Fruit fly (Drosophila melanogaster): Measurements from ENCODE around the gene Myo61F.

The Myo61F gene

dm6 chr3L:1349942-1350923 lies 32.0 kb downstream of the Myo61F start (continued):
- TF ChIP-seq grau (tag; optimal IDR thresholded peaks at IDR 0.05), result peak; percentile 42
- peak; percentile 77 for TF ChIP-seq sens (GFP tag)
- TF ChIP-seq mld (GFP tag; IDR thresholded peaks at IDR 0.05; ENCODE audit: partially characterized antibody), result peak; percentile 98
- peak; percentile 98 for TF ChIP-seq cg (GFP tag; optimal IDR thresholded peaks at IDR 0.05)
- TF ChIP-seq ATbp (GFP tag; optimal IDR thresholded peaks at IDR 0.05), result no peak
- TF ChIP-seq CG2202 (tag; optimal IDR thresholded peaks at IDR 0.05), result no peak
- TF ChIP-seq corto (GFP tag; optimal IDR thresholded peaks at IDR 0.05), result peak; percentile 42
- TF ChIP-seq hkb (optimal IDR thresholded peaks at IDR 0.05), result no peak
- TF ChIP-seq hkb (GFP tag; IDR thresholded peaks at IDR 0.05), result no peak
- no peak for TF ChIP-seq cad (GFP tag; optimal IDR thresholded peaks at IDR 0.05)
- peak; percentile 37 for TF ChIP-seq Ptx1 (GFP tag; IDR thresholded peaks at IDR 0.05)
- TF ChIP-seq sug (tag; optimal IDR thresholded peaks at IDR 0.05), result peak; percentile 43
- TF ChIP-seq CG8944 (GFP tag; optimal IDR thresholded peaks at IDR 0.05), result peak; percentile 33
- TF ChIP-seq Hr39 (optimal IDR thresholded peaks at IDR 0.05), result no peak
- TF ChIP-seq CG2129 (GFP tag; IDR thresholded peaks at IDR 0.05; ENCODE audit: partially characterized antibody), result peak; percentile 97
- TF ChIP-seq CG2120 (GFP tag; optimal IDR thresholded peaks at IDR 0.05), result peak; percentile 61
- no peak for TF ChIP-seq CG11695 (GFP tag; IDR thresholded peaks at IDR 0.05)
- peak; percentile 7 for TF ChIP-seq Bteb2 (GFP tag; optimal IDR thresholded peaks at IDR 0.05)
- no peak for TF ChIP-seq CG14441 (GFP tag; IDR thresholded peaks at IDR 0.05)
- TF ChIP-seq lbe (GFP tag; optimal IDR thresholded peaks at IDR 0.05), result peak; percentile 47
- peak; percentile 12 for TF ChIP-seq gsb-n (tag; optimal IDR thresholded peaks at IDR 0.05)
- TF ChIP-seq prd (optimal IDR thresholded peaks at IDR 0.05), result no peak
- peak; percentile 37; the same call in 2 of the 3 replicates for TF ChIP-seq prd (GFP tag; IDR thresholded peaks at IDR 0.05)
- TF ChIP-seq crc (GFP tag; optimal IDR thresholded peaks at IDR 0.05), result peak; percentile 0
- TF ChIP-seq luna (GFP tag; optimal IDR thresholded peaks at IDR 0.05), result no peak
- peak; percentile 45 for TF ChIP-seq CG15479 (GFP tag; optimal IDR thresholded peaks at IDR 0.05)
- TF ChIP-seq CG13894 (tag; optimal IDR thresholded peaks at IDR 0.05), result peak; percentile 59
- peak; percentile 98 for TF ChIP-seq Scr (GFP tag; IDR thresholded peaks at IDR 0.05; ENCODE audit: partially characterized antibody)
- TF ChIP-seq CG14050 (GFP tag; IDR thresholded peaks at IDR 0.05), result no peak
- peak; percentile 20 for TF ChIP-seq Max (GFP tag; optimal IDR thresholded peaks at IDR 0.05)
- peak; percentile 98 for TF ChIP-seq Bgb (GFP tag; IDR thresholded peaks at IDR 0.05; ENCODE audit: partially characterized antibody)
- TF ChIP-seq CG8290 (GFP tag; optimal IDR thresholded peaks at IDR 0.05), result peak; percentile 39
- peak in 1 of 2 experiments; percentile 77 for TF ChIP-seq CG8290 (tag; optimal IDR thresholded peaks at IDR 0.05)
- peak; percentile 53 for TF ChIP-seq CG30020 (tag; optimal IDR thresholded peaks at IDR 0.05)
- TF ChIP-seq CG3847 (GFP tag; IDR thresholded peaks at IDR 0.05), result peak; percentile 57
- peak; percentile 95 for TF ChIP-seq CG42726 (GFP tag; IDR thresholded peaks at IDR 0.05; ENCODE audit: partially characterized antibody)
- TF ChIP-seq ken (GFP tag; IDR thresholded peaks at IDR 0.05), result no peak
- TF ChIP-seq Dll (GFP tag; IDR thresholded peaks at IDR 0.05; ENCODE audit: partially characterized antibody), result peak; percentile 98
- peak; percentile 96 for TF ChIP-seq hbn (GFP tag; IDR thresholded peaks at IDR 0.05; ENCODE audit: partially characterized antibody)
- TF ChIP-seq scrt (GFP tag; optimal IDR thresholded peaks at IDR 0.05), result peak; percentile 15
- TF ChIP-seq Mad (GFP tag; optimal IDR thresholded peaks at IDR 0.05), result no peak
- no peak for TF ChIP-seq NC2α (GFP tag; optimal IDR thresholded peaks at IDR 0.05)
- peak; percentile 68 for TF ChIP-seq phol (tag; optimal IDR thresholded peaks at IDR 0.05)
- peak; percentile 21 for TF ChIP-seq Sox102F (GFP tag; optimal IDR thresholded peaks at IDR 0.05)
- TF ChIP-seq sna (GFP tag; IDR thresholded peaks at IDR 0.05; ENCODE audit: partially characterized antibody), result peak; percentile 97
- peak; percentile 97 for TF ChIP-seq vnd (GFP tag; IDR thresholded peaks at IDR 0.05; ENCODE audit: partially characterized antibody)
- no peak for TF ChIP-seq org-1 (GFP tag; optimal IDR thresholded peaks at IDR 0.05)
- no peak for TF ChIP-seq CG18476 (GFP tag; optimal IDR thresholded peaks at IDR 0.05)
- peak; percentile 13 for TF ChIP-seq CG12769 (tag; optimal IDR thresholded peaks at IDR 0.05)

Data from whole organism, embryonic.